Fruit fly (Drosophila melanogaster): ENCODE results near the gene narya.

The narya gene

DNA sequence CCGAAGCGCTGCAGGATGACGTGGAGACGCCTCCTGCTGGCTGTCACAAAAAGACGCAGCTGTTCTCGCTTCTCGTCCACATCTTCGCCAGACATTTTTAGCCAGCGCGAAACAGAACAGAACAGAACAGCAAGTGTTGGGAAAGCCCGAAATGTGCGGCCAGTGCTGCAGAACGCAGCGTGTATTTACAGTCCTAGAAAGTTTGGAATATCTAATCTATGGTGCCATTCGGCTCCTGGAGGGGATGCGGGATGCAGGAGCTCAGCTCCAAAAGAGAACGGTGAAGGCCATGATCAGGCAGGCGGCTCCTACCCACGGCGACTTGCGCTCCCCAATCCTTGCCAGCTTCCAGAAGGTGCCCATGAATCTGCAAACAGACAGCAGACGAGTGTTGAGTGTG is 19.4 kb downstream of the narya start, which contains the start of gene CG12204 (continued):
- TF ChIP-seq sqz (GFP tag; optimal IDR thresholded peaks at IDR 0.05), result no peak
- no peak for TF ChIP-seq slp2 (GFP tag; optimal IDR thresholded peaks at IDR 0.05)
- 0 out of 3 replicates have a peak, but pooled peaks have one; percentile 40 for TF ChIP-seq Dbx (GFP tag; IDR thresholded peaks at IDR 0.05)
- TF ChIP-seq E2f2 (GFP tag; IDR thresholded peaks at IDR 0.05), result peak; percentile 14; the same call in 1 of the 2 replicates
- peak; percentile 11 for TF ChIP-seq Dad (GFP tag; optimal IDR thresholded peaks at IDR 0.05)
- TF ChIP-seq Antp (GFP tag; optimal IDR thresholded peaks at IDR 0.05), result peak; percentile 28
- no peak for TF ChIP-seq toy (GFP tag; IDR thresholded peaks at IDR 0.05)
- peak; percentile 13 for TF ChIP-seq YL-1 (GFP tag; optimal IDR thresholded peaks at IDR 0.05)
- no peak for TF ChIP-seq CG8089 (GFP tag; optimal IDR thresholded peaks at IDR 0.05)
- TF ChIP-seq bab2 (GFP tag; optimal IDR thresholded peaks at IDR 0.05), result peak; percentile 15
- peak; percentile 13 for TF ChIP-seq dm (GFP tag; optimal IDR thresholded peaks at IDR 0.05)
- TF ChIP-seq NFAT (GFP tag; IDR thresholded peaks at IDR 0.05), result peak; percentile 43; the same call in 1 of the 2 replicates
- peak; percentile 23 for TF ChIP-seq CG17385 (GFP tag; optimal IDR thresholded peaks at IDR 0.05)
- TF ChIP-seq ac (GFP tag; optimal IDR thresholded peaks at IDR 0.05), result no peak
- no peak for TF ChIP-seq jigr1 (GFP tag; IDR thresholded peaks at IDR 0.05)
- TF ChIP-seq sima (GFP tag; optimal IDR thresholded peaks at IDR 0.05), result no peak
- no peak for TF ChIP-seq pnt (GFP tag; optimal IDR thresholded peaks at IDR 0.05)
- TF ChIP-seq dpn (GFP tag; optimal IDR thresholded peaks at IDR 0.05), result peak in 1 of 2 experiments; percentile 10
- peak; percentile 4 for TF ChIP-seq CG3281 (GFP tag; optimal IDR thresholded peaks at IDR 0.05)
- TF ChIP-seq CG14667 (GFP tag; IDR thresholded peaks at IDR 0.05), result no peak
- TF ChIP-seq CG6813 (GFP tag; optimal IDR thresholded peaks at IDR 0.05), result no peak
- no peak for TF ChIP-seq B-H2 (GFP tag; optimal IDR thresholded peaks at IDR 0.05)
- peak; percentile 43; the same call in 1 of the 2 replicates for TF ChIP-seq CG3847 (GFP tag; IDR thresholded peaks at IDR 0.05)
- TF ChIP-seq emc (GFP tag; optimal IDR thresholded peaks at IDR 0.05), result no peak
- TF ChIP-seq her (GFP tag; optimal IDR thresholded peaks at IDR 0.05), result peak; percentile 34
- peak; percentile 15; the same call in 1 of the 2 replicates for TF ChIP-seq onecut (GFP tag; IDR thresholded peaks at IDR 0.05)
- TF ChIP-seq CG32532 (GFP tag; IDR thresholded peaks at IDR 0.05), result peak; percentile 52
- peak; percentile 70 for TF ChIP-seq stwl (tag; optimal IDR thresholded peaks at IDR 0.05)
- 0 out of 2 replicates have a peak, but pooled peaks have one; percentile 24 for TF ChIP-seq slbo (GFP tag; IDR thresholded peaks at IDR 0.05)
- TF ChIP-seq Fer1 (GFP tag; optimal IDR thresholded peaks at IDR 0.05), result peak; percentile 4
- peak; percentile 43 for TF ChIP-seq CG7786 (GFP tag; optimal IDR thresholded peaks at IDR 0.05)
- 0 out of 2 replicates have a peak, but pooled peaks have one; percentile 23 for TF ChIP-seq Awh (GFP tag; IDR thresholded peaks at IDR 0.05)
- peak in 1 of 2 experiments; percentile 11 for TF ChIP-seq insv (GFP tag; optimal IDR thresholded peaks at IDR 0.05)

DNA sequence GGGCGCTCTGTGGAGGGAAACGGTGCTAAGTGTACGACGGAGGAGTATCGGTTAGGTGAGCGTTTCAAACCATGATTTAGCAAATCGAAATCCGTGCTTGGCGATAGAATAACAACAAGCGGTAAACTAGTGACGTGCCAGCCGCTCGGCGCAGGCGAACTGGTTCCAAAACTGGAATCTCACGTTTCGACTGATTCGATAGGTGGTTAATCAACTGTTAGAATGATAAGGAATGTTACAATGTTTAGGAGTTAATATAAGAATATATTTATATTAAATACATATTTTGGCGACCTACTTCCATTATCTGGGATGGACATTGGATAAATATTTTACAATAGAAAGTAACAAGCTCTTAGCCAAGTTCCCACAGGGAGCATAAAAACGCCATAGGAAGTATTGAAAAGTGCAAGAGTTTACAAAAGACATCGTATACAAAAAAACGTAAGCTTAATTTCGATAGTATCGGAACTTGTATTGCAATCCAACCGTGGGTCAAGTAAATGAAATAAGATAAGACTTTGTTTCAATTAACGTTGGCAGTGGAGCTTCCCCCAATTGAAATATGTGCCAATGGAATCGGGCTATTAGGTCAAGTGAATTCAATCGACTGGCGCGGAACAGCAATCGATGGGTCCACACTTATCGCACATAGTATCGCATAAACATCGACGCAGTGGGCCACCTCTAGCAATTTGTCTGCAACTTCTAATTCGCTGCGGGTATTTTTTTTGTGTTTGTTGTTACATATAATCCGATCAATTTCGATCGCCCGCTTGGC is 20.2 kb downstream of the narya start, which contains the start of the genes ksh, CG14200 and Pfrx:
ksh (minus strand) TSS at position 163 of the 781 bp plus-strand sequence.
CG14200 (plus strand) TSS at position 676 of the 781 bp plus-strand sequence.
Pfrx (plus strand) TSS at position 676 of the 781 bp plus-strand sequence.
- TF ChIP-seq CG1792 (GFP tag; optimal IDR thresholded peaks at IDR 0.05) (no peak), CG7963 (GFP tag; IDR thresholded peaks at IDR 0.05; ENCODE audit: partially characterized antibody) (peak; percentile 94), CG32767 (GFP tag; IDR thresholded peaks at IDR 0.05) (no peak), gro (GFP tag; optimal IDR thresholded peaks at IDR 0.05) (no peak), tup (GFP tag; optimal IDR thresholded peaks at IDR 0.05) (no peak), lab (GFP tag; optimal IDR thresholded peaks at IDR 0.05) (no peak), TFAM (GFP tag; optimal IDR thresholded peaks at IDR 0.05) (no peak), CG14014 (GFP tag; IDR thresholded peaks at IDR 0.05) (no peak), CG18476 (GFP tag; optimal IDR thresholded peaks at IDR 0.05) (no peak), stc (GFP tag; IDR thresholded peaks at IDR 0.05) (no peak), CG11695 (GFP tag; IDR thresholded peaks at IDR 0.05) (no peak), Kr (GFP tag; optimal IDR thresholded peaks at IDR 0.05) (no peak), rib (GFP tag; IDR thresholded peaks at IDR 0.05) (no peak), CG16863 (GFP tag; optimal IDR thresholded peaks at IDR 0.05) (no peak), CG11696 (GFP tag; IDR thresholded peaks at IDR 0.05) (no peak), klu (GFP tag; IDR thresholded peaks at IDR 0.05) (0 out of 2 replicates have a peak, but pooled peaks have one; percentile 17), CkIIα-i1 (GFP tag; IDR thresholded peaks at IDR 0.05) (no peak), Dll (GFP tag; IDR thresholded peaks at IDR 0.05; ENCODE audit: partially characterized antibody) (peak; percentile 81), CG8478 (optimal IDR thresholded peaks at IDR 0.05) (no peak)
